Worm (Caenorhabditis elegans) whole organism, mixed stage, embryonic: ENCODE data around the gene sftb-6.

Experiments used
- lin-13 ChIP-seq: fragments of 150-350 bp; optimal IDR thresholded peaks from 2 replicates; lab custom pipeline; 2014; ENCODE audit warnings: missing biosample characterization, missing genetic modification characterization
- mep-1 ChIP-seq: fragments of 150-350 bp; optimal IDR thresholded peaks from 2 replicates; lab custom pipeline; 2017; ENCODE audit warnings: missing biosample characterization, missing genetic modification reagents, missing genetic modification characterization, inconsistent platforms
- nhr-12 ChIP-seq: fragments of 150-350 bp; optimal IDR thresholded peaks from 2 replicates; lab custom pipeline; 2014; ENCODE audit warnings: missing biosample characterization, missing genetic modification characterization
- sem-2 ChIP-seq: fragments of 200-800 bp; sonication (Bioruptor generic); optimal IDR thresholded peaks from 2 replicates; lab custom pipeline; 2018; ENCODE audit warnings: mild to moderate bottlenecking, missing genetic modification characterization, missing compliant biosample characterization
- snpc-4 ChIP-seq: fragments of 150-350 bp; optimal IDR thresholded peaks from 2 replicates; lab custom pipeline; 2014; ENCODE audit warnings: missing biosample characterization, missing genetic modification characterization
- unc-39 ChIP-seq: fragments of 150-350 bp; optimal IDR thresholded peaks from 2 replicates; lab custom pipeline; 2014; ENCODE audit warnings: missing biosample characterization, missing genetic modification characterization
- unc-62 ChIP-seq: fragments of 150-350 bp; optimal IDR thresholded peaks from 2 replicates; lab custom pipeline; 2014; ENCODE audit warnings: missing biosample characterization, missing genetic modification reagents, missing genetic modification characterization

- TF ChIP-seq unc-62 (GFP tag; lab: Kevin White, UChicago) (no peak), unc-39 (tag; lab: Kevin White, UChicago) (no peak), snpc-4 (tag; lab: Kevin White, UChicago) (no peak), mep-1 (no peak), nhr-12 (tag; lab: Kevin White, UChicago) (no peak), lin-13 (tag; lab: Kevin White, UChicago) (no peak), sem-2 (GFP tag; lab: Kevin White, UChicago) (no peak)
These were observed 22.4 kb upstream of the sftb-6 start for ce11 chrII:75831-76230.
